Worm (Caenorhabditis elegans) whole organism, L1 larva: Measurements from ENCODE around the gene Y1A5A.1.

ENCODE experiments used
- C04F5.9 ChIP-seq: sonication (generic microtip); optimal IDR thresholded peaks from 2 replicates; lab custom pipeline; 2016; ENCODE audit warnings: missing genetic modification characterization, missing compliant biosample characterization
- C16A3.4 ChIP-seq: fragments of 150-350 bp; optimal IDR thresholded peaks from 2 replicates; lab custom pipeline; 2014; ENCODE audit warnings: missing biosample characterization, missing genetic modification characterization
- Y116A8C.19 ChIP-seq: sonication (generic microtip); optimal IDR thresholded peaks from 2 replicates; lab custom pipeline; 2016; ENCODE audit warnings: missing compliant biosample characterization, missing genetic modification characterization, borderline replicate concordance
- aha-1 ChIP-seq: fragments of 150-350 bp; optimal IDR thresholded peaks from 2 replicates; lab custom pipeline; 2014; ENCODE audit warnings: missing biosample characterization, missing genetic modification characterization
- alr-1 ChIP-seq: fragments of 200-800 bp; sonication (Bioruptor generic); optimal IDR thresholded peaks from 2 replicates; lab custom pipeline; 2018; ENCODE audit warnings: borderline replicate concordance, mild to moderate bottlenecking, missing genetic modification characterization, missing compliant biosample characterization
- aly-2 ChIP-seq: fragments of 150-350 bp; optimal IDR thresholded peaks from 2 replicates; lab custom pipeline; 2014; ENCODE audit warnings: missing biosample characterization, missing genetic modification characterization
- ceh-82 ChIP-seq, 3 experiments: fragments of 150-350 bp in 1 of 3; sonication (generic microtip) in 2 of 3; optimal IDR thresholded peaks; 2 replicates each; lab custom pipeline; 2014 to 2017; ENCODE audit warnings: missing biosample characterization in 3 of 3, missing genetic modification characterization in 3 of 3
- ceh-88 ChIP-seq: fragments of 200-800 bp; sonication (Bioruptor generic); IDR thresholded peaks from 2 replicates; pipeline ENCODE4 v1.3.6; 2022; ENCODE audit warnings: missing genetic modification characterization, missing compliant biosample characterization
- ceh-90 ChIP-seq: sonication (generic microtip); optimal IDR thresholded peaks from 2 replicates; lab custom pipeline; 2016; ENCODE audit warnings: missing genetic modification characterization, missing compliant biosample characterization
- ces-1 ChIP-seq: fragments of 150-350 bp; optimal IDR thresholded peaks from 2 replicates; lab custom pipeline; 2014; ENCODE audit warnings: missing biosample characterization, missing genetic modification reagents, missing genetic modification characterization
- dpl-1 ChIP-seq, 3 experiments: fragments of 150-350 bp in 2 of 3; sonication (generic microtip) in 1 of 3; optimal IDR thresholded peaks; 2 replicates each; lab custom pipeline; 2014 to 2017; ENCODE audit warnings: missing biosample characterization in 3 of 3, missing genetic modification characterization in 3 of 3, missing genetic modification reagents in 3 of 3
- efl-1 ChIP-seq, 4 experiments: fragments of 150-350 bp; optimal IDR thresholded peaks in 3 of 4; peaks in 1 of 4; 1 replicate in 1 of 4; 2 replicates in 3 of 4; lab custom pipeline; 2014; ENCODE audit warnings: missing biosample characterization in 2 of 4, missing genetic modification characterization in 2 of 4, missing genetic modification reagents in 2 of 4
- egl-13 ChIP-seq: sonication (generic microtip); optimal IDR thresholded peaks from 2 replicates; lab custom pipeline; 2016; ENCODE audit warnings: missing genotype, missing genetic modification reagents, missing genetic modification characterization, missing compliant biosample characterization
- egl-27 ChIP-seq, 2 experiments: fragments of 150-350 bp in 1 of 2; sonication (generic microtip); optimal IDR thresholded peaks; 3 replicates each; lab custom pipeline; 2017 to 2018; ENCODE audit warnings: missing biosample characterization in 2 of 2, missing genetic modification characterization in 2 of 2, missing genetic modification reagents in 2 of 2
- elt-2 ChIP-seq: sonication (generic microtip); optimal IDR thresholded peaks from 2 replicates; lab custom pipeline; 2016; ENCODE audit warnings: missing genetic modification characterization, mild to moderate bottlenecking, inconsistent platforms, missing compliant biosample characterization, missing genetic modification reagents
- elt-3 ChIP-seq, 6 experiments: fragments of 150-350 bp in 1 of 6; sonication (generic microtip); optimal IDR thresholded peaks; 2 replicates each; lab custom pipeline; 2017 to 2018; ENCODE audit warnings: missing biosample characterization in 6 of 6, missing genetic modification characterization in 6 of 6, inconsistent platforms in 1 of 6
- ets-5 ChIP-seq: fragments of 200-800 bp; sonication (Bioruptor generic); IDR thresholded peaks from 2 replicates; pipeline ENCODE4 v1.3.6; 2022; ENCODE audit warnings: missing genetic modification characterization, missing compliant biosample characterization
- fkh-10 ChIP-seq: sonication (generic microtip); optimal IDR thresholded peaks from 2 replicates; lab custom pipeline; 2017; ENCODE audit warnings: missing biosample characterization, missing genetic modification reagents, missing genetic modification characterization
- fkh-4 ChIP-seq: sonication (generic microtip); optimal IDR thresholded peaks from 2 replicates; lab custom pipeline; 2016; ENCODE audit warnings: missing compliant biosample characterization, missing genetic modification characterization, borderline replicate concordance
- fos-1 ChIP-seq: fragments of 150-350 bp; optimal IDR thresholded peaks from 2 replicates; lab custom pipeline; 2014; ENCODE audit warnings: missing biosample characterization, missing genetic modification characterization
- grh-1 ChIP-seq: fragments of 200-800 bp; sonication (Bioruptor generic); IDR thresholded peaks from 2 replicates; pipeline ENCODE4 v1.3.6; 2022; ENCODE audit warnings: missing genetic modification reagents, missing genetic modification characterization, missing compliant biosample characterization
- hlh-17 ChIP-seq: fragments of 200-800 bp; sonication (Bioruptor generic); optimal IDR thresholded peaks from 2 replicates; lab custom pipeline; 2018; ENCODE audit warnings: missing genetic modification characterization, mild to moderate bottlenecking, missing compliant biosample characterization, moderate library complexity, borderline replicate concordance
- hpl-2 ChIP-seq: fragments of 150-350 bp; optimal IDR thresholded peaks from 2 replicates; lab custom pipeline; 2014; ENCODE audit warnings: missing biosample characterization, missing genetic modification reagents, missing genetic modification characterization
- irx-1 ChIP-seq: sonication (generic microtip); optimal IDR thresholded peaks from 2 replicates; lab custom pipeline; 2016; ENCODE audit warnings: missing genetic modification characterization, missing compliant biosample characterization
- lin-14 ChIP-seq: fragments of 200-800 bp; sonication (Bioruptor generic); optimal IDR thresholded peaks from 2 replicates; lab custom pipeline; 2018; ENCODE audit warnings: mild to moderate bottlenecking, missing genetic modification characterization, moderate library complexity, missing compliant biosample characterization
- lir-3 ChIP-seq: sonication (generic microtip); optimal IDR thresholded peaks from 2 replicates; lab custom pipeline; 2016; ENCODE audit warnings: mild to moderate bottlenecking, missing genetic modification characterization, moderate library complexity, missing compliant biosample characterization; ENCODE audit not compliant: poor library complexity
- lsy-2 ChIP-seq, 2 experiments: fragments of 150-350 bp; optimal IDR thresholded peaks; 2 replicates each; lab custom pipeline; 2014; ENCODE audit warnings: missing biosample characterization in 2 of 2, missing genetic modification characterization in 2 of 2
- mdl-1 ChIP-seq, 2 experiments: fragments of 150-350 bp; optimal IDR thresholded peaks; 2 replicates each; lab custom pipeline; 2014 to 2017; ENCODE audit warnings: missing biosample characterization in 2 of 2, missing genetic modification characterization in 2 of 2, inconsistent platforms in 1 of 2
- mef-2 ChIP-seq: fragments of 150-350 bp; optimal IDR thresholded peaks from 2 replicates; lab custom pipeline; 2014; ENCODE audit warnings: missing biosample characterization, missing genetic modification characterization
- nhr-12 ChIP-seq: sonication (generic microtip); optimal IDR thresholded peaks from 2 replicates; lab custom pipeline; 2017; ENCODE audit warnings: missing biosample characterization, missing genetic modification characterization
- nhr-19 ChIP-seq: fragments of 200-800 bp; sonication (Bioruptor generic); conservative IDR thresholded peaks from 2 replicates; pipeline ENCODE4 v1.3.6; 2022; ENCODE audit warnings: missing genetic modification characterization, missing compliant biosample characterization
- nhr-20 ChIP-seq: sonication (generic microtip); optimal IDR thresholded peaks from 2 replicates; lab custom pipeline; 2016; ENCODE audit warnings: mild to moderate bottlenecking, missing genetic modification characterization, missing compliant biosample characterization
- nhr-237 ChIP-seq: fragments of 150-350 bp; optimal IDR thresholded peaks from 2 replicates; lab custom pipeline; 2014; ENCODE audit warnings: missing biosample characterization, missing genetic modification characterization
- nhr-28 ChIP-seq: fragments of 150-350 bp; optimal IDR thresholded peaks from 2 replicates; lab custom pipeline; 2014; ENCODE audit warnings: missing biosample characterization, missing genetic modification characterization
- nhr-47 ChIP-seq: sonication (generic microtip); optimal IDR thresholded peaks from 2 replicates; lab custom pipeline; 2016; ENCODE audit warnings: mild to moderate bottlenecking, missing genetic modification characterization, moderate library complexity, missing compliant biosample characterization
- nhr-71 ChIP-seq: sonication (generic microtip); optimal IDR thresholded peaks from 2 replicates; lab custom pipeline; 2016; ENCODE audit warnings: mild to moderate bottlenecking, missing genetic modification characterization, moderate library complexity, missing compliant biosample characterization
- nhr-90 ChIP-seq: sonication (generic microtip); optimal IDR thresholded peaks from 2 replicates; lab custom pipeline; 2016; ENCODE audit warnings: mild to moderate bottlenecking, missing genetic modification characterization, missing compliant biosample characterization; ENCODE audit not compliant: poor library complexity
- pag-3 ChIP-seq: sonication (generic microtip); optimal IDR thresholded peaks from 2 replicates; lab custom pipeline; 2017; ENCODE audit warnings: missing genetic modification characterization, mild to moderate bottlenecking, missing compliant biosample characterization, antibody characterized with exemption, borderline replicate concordance; ENCODE audit not compliant: insufficient read depth
- pax-3 ChIP-seq: fragments of 200-800 bp; sonication (Bioruptor generic); optimal IDR thresholded peaks from 2 replicates; lab custom pipeline; 2018; ENCODE audit warnings: mild to moderate bottlenecking, missing genetic modification characterization, moderate library complexity, missing compliant biosample characterization
- pqm-1 ChIP-seq: sonication (generic microtip); optimal IDR thresholded peaks from 3 replicates; lab custom pipeline; 2017; ENCODE audit warnings: missing biosample characterization, missing genetic modification characterization
- rnt-1 ChIP-seq: sonication (generic microtip); optimal IDR thresholded peaks from 2 replicates; lab custom pipeline; 2016; ENCODE audit warnings: mild to moderate bottlenecking, missing genetic modification characterization, moderate library complexity, missing compliant biosample characterization
- skn-1 ChIP-seq: fragments of 150-350 bp; optimal IDR thresholded peaks from 2 replicates; lab custom pipeline; 2014; ENCODE audit warnings: missing biosample characterization, missing genetic modification characterization
- snu-23 ChIP-seq: sonication (generic microtip); optimal IDR thresholded peaks from 2 replicates; lab custom pipeline; 2016; ENCODE audit warnings: missing genetic modification characterization, missing compliant biosample characterization
- sox-4 ChIP-seq: sonication (generic microtip); optimal IDR thresholded peaks from 2 replicates; lab custom pipeline; 2016; ENCODE audit warnings: missing genetic modification characterization, missing compliant biosample characterization
- tlp-1 ChIP-seq: fragments of 150-350 bp; optimal IDR thresholded peaks from 2 replicates; lab custom pipeline; 2014; ENCODE audit warnings: missing biosample characterization, missing genetic modification characterization
- unc-62 ChIP-seq: fragments of 150-350 bp; optimal IDR thresholded peaks from 2 replicates; lab custom pipeline; 2014; ENCODE audit warnings: missing biosample characterization, missing genetic modification reagents, missing genetic modification characterization
- unc-86 ChIP-seq: sonication (generic microtip); optimal IDR thresholded peaks from 2 replicates; lab custom pipeline; 2016; ENCODE audit warnings: missing genetic modification characterization, missing compliant biosample characterization
- vab-15 ChIP-seq: sonication (generic microtip); optimal IDR thresholded peaks from 2 replicates; lab custom pipeline; 2017; ENCODE audit warnings: missing genotype, mild to moderate bottlenecking, missing genetic modification characterization, missing compliant biosample characterization
- xbp-1 ChIP-seq: sonication (generic microtip); optimal IDR thresholded peaks from 2 replicates; lab custom pipeline; 2016; ENCODE audit warnings: missing genetic modification characterization, missing compliant biosample characterization
- zag-1 ChIP-seq: fragments of 150-350 bp; optimal IDR thresholded peaks from 2 replicates; lab custom pipeline; 2014; ENCODE audit warnings: missing biosample characterization, missing genetic modification characterization
- ztf-11 ChIP-seq, 2 experiments: sonication (generic microtip); optimal IDR thresholded peaks; 2 replicates each; lab custom pipeline; 2016 to 2017; ENCODE audit warnings: missing genetic modification characterization in 2 of 2, missing biosample characterization in 1 of 2, missing compliant biosample characterization in 1 of 2
- ztf-4 ChIP-seq: fragments of 150-350 bp; optimal IDR thresholded peaks from 2 replicates; lab custom pipeline; 2014; ENCODE audit warnings: missing biosample characterization, missing genetic modification characterization

The Y1A5A.1 gene

DNA sequence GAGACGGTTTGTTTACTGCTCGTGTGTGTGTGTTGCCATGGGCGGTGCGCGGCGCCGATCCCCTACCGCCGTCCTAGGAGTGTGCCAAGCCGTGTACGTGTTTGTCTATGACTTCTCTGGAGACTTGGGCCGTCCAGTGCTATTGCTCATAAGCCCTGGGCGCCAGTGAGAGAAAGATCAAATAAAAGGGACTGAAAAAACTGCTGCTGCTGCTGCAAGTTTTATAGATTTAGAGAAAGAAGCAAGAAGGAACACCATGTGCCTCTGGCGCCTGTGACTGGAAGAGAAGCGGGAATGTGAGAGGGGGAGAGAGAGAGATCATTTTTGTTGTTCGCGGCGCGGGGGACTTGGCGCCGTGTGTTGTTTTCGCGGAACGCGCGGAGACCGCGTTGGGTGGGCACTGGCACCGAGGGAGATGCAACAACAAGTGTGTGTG is 2.4 kb downstream of the Y1A5A.1 start:
- TF ChIP-seq pag-3 (tag; lab: Kevin White, UChicago) (no peak), dpl-1 (GFP tag; optimal IDR thresholded peaks at IDR 0.05; lab: Kevin White, UChicago) (no peak), ztf-4 (tag; lab: Kevin White, UChicago) (no peak), mef-2 (tag; lab: Kevin White, UChicago) (no peak), ceh-88 (GFP tag; lab: Robert Waterston, UW) (no peak), nhr-237 (tag; lab: Kevin White, UChicago) (no peak), fkh-10 (GFP tag; lab: Kevin White, UChicago) (no peak), ztf-11 (tag; optimal IDR thresholded peaks at IDR 0.05; lab: Kevin White, UChicago) (peak in 1 of 2 experiments; percentile 10), lsy-2 (tag; optimal IDR thresholded peaks at IDR 0.05; lab: Kevin White, UChicago) (peak in 1 of 2 experiments; percentile 23), rnt-1 (tag; lab: Kevin White, UChicago) (no peak), elt-2 (tag; lab: Kevin White, UChicago) (no peak), alr-1 (tag; lab: Kevin White, UChicago) (no peak), lir-3 (tag; lab: Kevin White, UChicago) (no peak), Y116A8C.19 (tag; lab: Kevin White, UChicago) (no peak), mdl-1 (tag; optimal IDR thresholded peaks at IDR 0.05; lab: Kevin White, UChicago) (peak in 1 of 2 experiments; percentile 32), fkh-4 (no peak), C16A3.4 (tag; lab: Kevin White, UChicago) (no peak), tlp-1 (tag; lab: Kevin White, UChicago) (no peak), aly-2 (no peak), grh-1 (GFP tag; lab: Robert Waterston, UW) (no peak), xbp-1 (tag; lab: Kevin White, UChicago) (no peak), lin-14 (GFP tag; lab: Kevin White, UChicago) (peak; percentile 68), ceh-82 (tag; optimal IDR thresholded peaks at IDR 0.05; lab: Kevin White, UChicago) (no peak), irx-1 (no peak), pqm-1 (no peak), egl-13 (tag; lab: Kevin White, UChicago) (no peak), nhr-19 (GFP tag; lab: Robert Waterston, UW) (no peak), pax-3 (tag; lab: Kevin White, UChicago) (no peak), aha-1 (tag; lab: Kevin White, UChicago) (no peak), nhr-28 (tag; lab: Kevin White, UChicago) (no peak), hpl-2 (GFP tag; lab: Kevin White, UChicago) (no peak), unc-86 (tag; lab: Kevin White, UChicago) (no peak), nhr-71 (tag; lab: Kevin White, UChicago) (peak; percentile 36), nhr-90 (tag; lab: Kevin White, UChicago) (no peak), sox-4 (tag; lab: Kevin White, UChicago) (no peak), vab-15 (no peak), ets-5 (GFP tag; lab: Robert Waterston, UW) (no peak), nhr-20 (peak; percentile 16), ces-1 (GFP tag; lab: Kevin White, UChicago) (no peak), ceh-90 (tag; lab: Kevin White, UChicago) (no peak), unc-62 (GFP tag; lab: Kevin White, UChicago) (no peak), nhr-12 (tag; lab: Kevin White, UChicago) (no peak), efl-1 (optimal IDR thresholded peaks at IDR 0.05; lab: Kevin White, UChicago) (no peak), efl-1 (GFP tag; optimal IDR thresholded peaks at IDR 0.05 in 1 of 2; lab: Kevin White, UChicago) (peak in 1 of 2 experiments; percentile 44), fos-1 (tag; lab: Kevin White, UChicago) (no peak), egl-27 (tag; optimal IDR thresholded peaks at IDR 0.05; lab: Kevin White, UChicago) (peak in 1 of 2 experiments; percentile 8), zag-1 (tag; lab: Kevin White, UChicago) (no peak), C04F5.9 (tag; lab: Kevin White, UChicago) (no peak), hlh-17 (GFP tag; lab: Kevin White, UChicago) (no peak), snu-23 (no peak), elt-3 (tag; optimal IDR thresholded peaks at IDR 0.05; lab: Kevin White, UChicago) (no peak), nhr-47 (tag; lab: Kevin White, UChicago) (peak; percentile 40), skn-1 (tag; lab: Kevin White, UChicago) (no peak)
